Fruit fly (Drosophila melanogaster) Kc167 (cell line): Measurements from ENCODE around the gene MFS10.

ENCODE experiments used
- Sin3A ChIP-seq: fragments of >200 bp; optimal IDR thresholded peaks from 2 replicates; lab custom pipeline; 2018; ENCODE audit warnings: missing external identifiers
- h ChIP-seq: fragments of >200 bp; optimal IDR thresholded peaks from 3 replicates; lab custom pipeline; 2018; ENCODE audit warnings: missing external identifiers
- psq ChIP-seq: fragments of >200 bp; optimal IDR thresholded peaks from 2 replicates; lab custom pipeline; 2017; ENCODE audit warnings: missing external identifiers

- TF ChIP-seq Sin3A (no peak), psq (lab: Kevin White, UChicago) (no peak), h (lab: Kevin White, UChicago) (no peak)
Observed at dm6 chrX:13116438-13117243, 12.2 kb upstream of the MFS10 start.
